Fruit fly (Drosophila melanogaster) whole organism, prepupa: Measurements from ENCODE around the gene Eig71Ei.

Experiments used
- CG16779 ChIP-seq: fragments of 200-800 bp; sonication (Bioruptor generic); optimal IDR thresholded peaks from 3 replicates; lab custom pipeline; 2017; ENCODE audit warnings: missing biosample characterization, mild to moderate bottlenecking, missing genetic modification characterization
- CG3032 ChIP-seq: fragments of 200-800 bp; optimal IDR thresholded peaks from 2 replicates; lab custom pipeline; 2019; ENCODE audit warnings: missing biosample characterization, mild to moderate bottlenecking, missing genetic modification characterization, moderate library complexity
- CG6792 ChIP-seq: fragments of 200-800 bp; sonication (Bioruptor generic); optimal IDR thresholded peaks from 3 replicates; lab custom pipeline; 2016; ENCODE audit warnings: missing biosample characterization, missing genetic modification characterization
- CG6854 ChIP-seq: fragments of 200-800 bp; sonication (Bioruptor generic); optimal IDR thresholded peaks from 2 replicates; lab custom pipeline; 2017; ENCODE audit warnings: missing biosample characterization, mild to moderate bottlenecking, missing genetic modification characterization
- CG8632 ChIP-seq: fragments of 200-800 bp; sonication (Bioruptor generic); optimal IDR thresholded peaks from 3 replicates; lab custom pipeline; 2016; ENCODE audit warnings: missing biosample characterization, missing genetic modification characterization
- Ets21C ChIP-seq: fragments of 200-800 bp; sonication (Bioruptor generic); optimal IDR thresholded peaks from 3 replicates; lab custom pipeline; 2016; ENCODE audit warnings: missing biosample characterization, missing genetic modification characterization
- Ets96B ChIP-seq: fragments of 200-800 bp; optimal IDR thresholded peaks from 2 replicates; lab custom pipeline; 2019; ENCODE audit warnings: missing biosample characterization, mild to moderate bottlenecking, missing genetic modification characterization, moderate library complexity
- Gug ChIP-seq: fragments of 200-800 bp; sonication (Bioruptor generic); IDR thresholded peaks from 2 replicates; pipeline ENCODE4 v1.3.6; 2022; ENCODE audit warnings: missing biosample characterization, missing genetic modification characterization
- Hr38 ChIP-seq: sonication (Bioruptor generic); optimal IDR thresholded peaks from 2 replicates; lab custom pipeline; 2016; ENCODE audit warnings: missing biosample characterization, missing genetic modification characterization
- Smox ChIP-seq: fragments of 200-800 bp; sonication (Bioruptor generic); optimal IDR thresholded peaks from 3 replicates; lab custom pipeline; 2016; ENCODE audit warnings: missing biosample characterization, missing genetic modification characterization
- Sox15 ChIP-seq: fragments of 200-800 bp; sonication (Bioruptor generic); optimal IDR thresholded peaks from 3 replicates; lab custom pipeline; 2016; ENCODE audit warnings: missing biosample characterization, missing genetic modification characterization
- dsx ChIP-seq: fragments of 200-800 bp; optimal IDR thresholded peaks from 3 replicates; lab custom pipeline; 2019; ENCODE audit warnings: missing biosample characterization, mild to moderate bottlenecking, missing genetic modification characterization, moderate library complexity; ENCODE audit not compliant: poor library complexity, severe bottlenecking
- spab ChIP-seq: fragments of 200-800 bp; sonication (Bioruptor generic); optimal IDR thresholded peaks from 2 replicates; lab custom pipeline; 2017; ENCODE audit warnings: missing biosample characterization, mild to moderate bottlenecking, missing genetic modification characterization, missing genetic modification reagents
- ss ChIP-seq, 2 experiments: fragments of 200-800 bp; sonication (Bioruptor generic); optimal IDR thresholded peaks; 2 replicates in 1 of 2; 3 replicates in 1 of 2; lab custom pipeline; 2017 to 2018; ENCODE audit warnings: mild to moderate bottlenecking in 2 of 2, missing biosample characterization in 2 of 2, missing genetic modification characterization in 2 of 2, moderate library complexity in 1 of 2

- TF ChIP-seq CG6854 (no peak), ss (GFP tag; optimal IDR thresholded peaks at IDR 0.05; lab: Kevin White, UChicago) (no peak), Hr38 (GFP tag; lab: Kevin White, UChicago) (no peak), Sox15 (GFP tag; lab: Kevin White, UChicago) (no peak), spab (GFP tag; lab: Kevin White, UChicago) (no peak), Ets96B (tag; lab: Kevin White, UChicago) (no peak), Gug (GFP tag; lab: Robert Waterston, UW) (no peak), CG6792 (GFP tag; lab: Kevin White, UChicago) (no peak), CG16779 (no peak), Ets21C (GFP tag; lab: Kevin White, UChicago) (no peak), CG3032 (no peak), Smox (GFP tag; lab: Kevin White, UChicago) (no peak), dsx (GFP tag; lab: Kevin White, UChicago) (no peak), CG8632 (GFP tag; lab: Kevin White, UChicago) (no peak)
Measured at dm6 chr3L:15683345-15683922, 23.9 kb downstream of the Eig71Ei start, which contains the start of the genes CG7579 and Pgant8.
